Comparison of ENCODE assay signal across 1 fruit fly cellular context in the genomic region with DNA sequence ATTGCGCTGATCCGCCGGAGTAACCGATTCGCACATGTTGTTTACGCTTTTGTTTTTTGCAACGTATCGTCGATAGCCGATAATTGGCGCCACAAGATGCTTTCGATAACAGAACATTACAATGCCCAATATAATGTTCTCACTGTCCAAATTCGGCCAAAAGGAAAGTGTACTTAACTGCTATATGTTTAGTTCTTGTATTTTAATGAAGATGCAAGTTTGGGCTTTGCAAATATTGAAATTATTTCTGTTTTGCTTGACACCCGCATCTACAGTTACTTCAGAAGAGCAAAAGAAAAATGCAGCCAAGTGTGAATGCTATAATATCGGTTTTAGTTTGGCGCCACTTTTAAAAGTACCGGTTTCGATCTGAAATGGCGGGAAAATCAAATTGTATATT.
TF ChIP-seq lines count a peak whose summit lies in the region.

No protein-coding gene starts in this region.

TF ChIP-seq in whole organism, embryonic, 481 proteins besides CTCF, POLR2A, EP300 and RAD21 (continued from another document and continues in another):
- no peak for TF ChIP-seq prd (optimal IDR thresholded peaks at IDR 0.05; lab: Kevin White, UChicago)
- TF ChIP-seq prd (GFP tag; IDR thresholded peaks at IDR 0.05; lab: Robert Waterston, UW), result peak; percentile 88
- peak; percentile 92 for TF ChIP-seq ems (GFP tag; optimal IDR thresholded peaks at IDR 0.05; lab: Kevin White, UChicago)
- no peak for TF ChIP-seq yki (optimal IDR thresholded peaks at IDR 0.05; lab: Kevin White, UChicago)
- peak; percentile 79 for TF ChIP-seq Gug (GFP tag; IDR thresholded peaks at IDR 0.05; lab: Robert Waterston, UW)
- TF ChIP-seq YL-1 (GFP tag; optimal IDR thresholded peaks at IDR 0.05; lab: Kevin White, UChicago), result peak; percentile 46
- peak; percentile 11; the same call in 1 of the 2 replicates for TF ChIP-seq ato (GFP tag; IDR thresholded peaks at IDR 0.05; lab: Robert Waterston, UW; ENCODE audit: partially characterized antibody)
- TF ChIP-seq CG7839 (tag; optimal IDR thresholded peaks at IDR 0.05; lab: Kevin White, UChicago), result peak; percentile 95
- TF ChIP-seq CG11723 (GFP tag; optimal IDR thresholded peaks at IDR 0.05; lab: Kevin White, UChicago), result peak; percentile 82
- TF ChIP-seq B-H2 (GFP tag; optimal IDR thresholded peaks at IDR 0.05; lab: Kevin White, UChicago), result peak; percentile 94
- peak; percentile 91 for TF ChIP-seq CG14710 (tag; optimal IDR thresholded peaks at IDR 0.05; lab: Kevin White, UChicago)
- TF ChIP-seq GATAe (GFP tag; conservative IDR thresholded peaks at IDR 0.05; lab: Robert Waterston, UW), result no peak; the same call in 1 of the 2 replicates
- peak; percentile 94 for TF ChIP-seq CG13894 (tag; optimal IDR thresholded peaks at IDR 0.05; lab: Kevin White, UChicago)
- TF ChIP-seq ind (GFP tag; optimal IDR thresholded peaks at IDR 0.05; lab: Kevin White, UChicago), result peak; percentile 95
- peak; percentile 85 for TF ChIP-seq CG12744 (GFP tag; optimal IDR thresholded peaks at IDR 0.05; lab: Kevin White, UChicago)
- TF ChIP-seq grn (GFP tag; optimal IDR thresholded peaks at IDR 0.05; lab: Kevin White, UChicago), result peak; percentile 30
- peak; percentile 75 for TF ChIP-seq CG33557 (GFP tag; optimal IDR thresholded peaks at IDR 0.05; lab: Kevin White, UChicago)
- TF ChIP-seq CG31365 (tag; optimal IDR thresholded peaks at IDR 0.05; lab: Kevin White, UChicago), result peak; percentile 75
- TF ChIP-seq gem (tag; optimal IDR thresholded peaks at IDR 0.05; lab: Kevin White, UChicago), result peak; percentile 95
- no peak for TF ChIP-seq pros (GFP tag; optimal IDR thresholded peaks at IDR 0.05; lab: Kevin White, UChicago)
- peak; percentile 95 for TF ChIP-seq row (GFP tag; IDR thresholded peaks at IDR 0.05; lab: Robert Waterston, UW)
- TF ChIP-seq chn (GFP tag; optimal IDR thresholded peaks at IDR 0.05; lab: Kevin White, UChicago), result peak; percentile 92
- TF ChIP-seq Hsf (GFP tag; optimal IDR thresholded peaks at IDR 0.05; lab: Kevin White, UChicago), result peak; percentile 89
- peak; percentile 84 for TF ChIP-seq CG18764 (GFP tag; optimal IDR thresholded peaks at IDR 0.05; lab: Kevin White, UChicago)
- TF ChIP-seq Ravus (GFP tag; IDR thresholded peaks at IDR 0.05; lab: Robert Waterston, UW), result peak; percentile 53
- TF ChIP-seq Lpt (GFP tag; optimal IDR thresholded peaks at IDR 0.05; lab: Kevin White, UChicago), result no peak
- TF ChIP-seq sens (GFP tag; lab: Kevin White, UChicago), result peak; percentile 98
- TF ChIP-seq HLH54F (GFP tag; optimal IDR thresholded peaks at IDR 0.05; lab: Kevin White, UChicago), result peak; percentile 93
- TF ChIP-seq Sry-δ (GFP tag; optimal IDR thresholded peaks at IDR 0.05; lab: Kevin White, UChicago), result peak; percentile 76
- TF ChIP-seq CG17802 (tag; optimal IDR thresholded peaks at IDR 0.05; lab: Kevin White, UChicago), result peak; percentile 91
- peak; percentile 86 for TF ChIP-seq CG9727 (GFP tag; optimal IDR thresholded peaks at IDR 0.05; lab: Kevin White, UChicago)
- TF ChIP-seq kay (GFP tag; optimal IDR thresholded peaks at IDR 0.05; lab: Kevin White, UChicago), result peak; percentile 82
- no peak for TF ChIP-seq CG7745 (tag; optimal IDR thresholded peaks at IDR 0.05; lab: Kevin White, UChicago)
- TF ChIP-seq mirr (GFP tag; optimal IDR thresholded peaks at IDR 0.05; lab: Kevin White, UChicago), result peak; percentile 93
- TF ChIP-seq CG14667 (GFP tag; IDR thresholded peaks at IDR 0.05; lab: Robert Waterston, UW), result peak; percentile 78
- TF ChIP-seq Six4 (GFP tag; optimal IDR thresholded peaks at IDR 0.05; lab: Kevin White, UChicago), result peak; percentile 86
- TF ChIP-seq CG1233 (GFP tag; optimal IDR thresholded peaks at IDR 0.05; lab: Kevin White, UChicago), result peak; percentile 88
- TF ChIP-seq Poxn (GFP tag; IDR thresholded peaks at IDR 0.05; lab: Robert Waterston, UW), result peak; percentile 43; the same call in 1 of the 2 replicates
- no peak for TF ChIP-seq Doc2 (GFP tag; IDR thresholded peaks at IDR 0.05; lab: Robert Waterston, UW)
- peak; percentile 86 for TF ChIP-seq Ets97D (GFP tag; optimal IDR thresholded peaks at IDR 0.05; lab: Kevin White, UChicago)
- TF ChIP-seq wdn (GFP tag; IDR thresholded peaks at IDR 0.05; lab: Robert Waterston, UW), result peak; percentile 72
- peak; percentile 68 for TF ChIP-seq da (GFP tag; optimal IDR thresholded peaks at IDR 0.05; lab: Kevin White, UChicago)
- peak; percentile 90 for TF ChIP-seq CG2116 (GFP tag; optimal IDR thresholded peaks at IDR 0.05; lab: Kevin White, UChicago)
- TF ChIP-seq Atf-2 (GFP tag; optimal IDR thresholded peaks at IDR 0.05; lab: Kevin White, UChicago), result peak; percentile 90
- peak; percentile 92 for TF ChIP-seq CG2712 (tag; optimal IDR thresholded peaks at IDR 0.05; lab: Kevin White, UChicago)
- peak; percentile 85 for TF ChIP-seq CG7372 (GFP tag; IDR thresholded peaks at IDR 0.05; lab: Robert Waterston, UW)
- peak; percentile 92 for TF ChIP-seq CG15269 (tag; optimal IDR thresholded peaks at IDR 0.05; lab: Kevin White, UChicago)
- peak; percentile 92 for TF ChIP-seq dmrt99B (tag; optimal IDR thresholded peaks at IDR 0.05; lab: Kevin White, UChicago)
- TF ChIP-seq h (optimal IDR thresholded peaks at IDR 0.05; lab: Kevin White, UChicago), result no peak
- TF ChIP-seq lilli (GFP tag; optimal IDR thresholded peaks at IDR 0.05; lab: Kevin White, UChicago), result peak; percentile 96
- TF ChIP-seq CG3281 (GFP tag; optimal IDR thresholded peaks at IDR 0.05; lab: Kevin White, UChicago), result peak; percentile 91
- peak; percentile 41; the same call in 1 of the 2 replicates for TF ChIP-seq Bgb (GFP tag; IDR thresholded peaks at IDR 0.05; lab: Robert Waterston, UW; ENCODE audit: partially characterized antibody)
- peak; percentile 82 for TF ChIP-seq Hr3 (GFP tag; optimal IDR thresholded peaks at IDR 0.05; lab: Kevin White, UChicago)
- TF ChIP-seq CG10565 (GFP tag; optimal IDR thresholded peaks at IDR 0.05; lab: Kevin White, UChicago), result peak; percentile 82
- TF ChIP-seq MESR4 (GFP tag; optimal IDR thresholded peaks at IDR 0.05; lab: Kevin White, UChicago), result peak; percentile 30
- peak; percentile 91 for TF ChIP-seq pb (GFP tag; optimal IDR thresholded peaks at IDR 0.05; lab: Kevin White, UChicago)
- peak; percentile 80 for TF ChIP-seq ap (GFP tag; IDR thresholded peaks at IDR 0.05; lab: Robert Waterston, UW)
- TF ChIP-seq Sox102F (GFP tag; optimal IDR thresholded peaks at IDR 0.05; lab: Kevin White, UChicago), result peak; percentile 91
- TF ChIP-seq CG4617 (GFP tag; optimal IDR thresholded peaks at IDR 0.05; lab: Kevin White, UChicago; ENCODE audit: borderline replicate concordance), result peak; percentile 76
- TF ChIP-seq CG16863 (GFP tag; optimal IDR thresholded peaks at IDR 0.05; lab: Kevin White, UChicago), result peak; percentile 87
- peak; percentile 83 for TF ChIP-seq zfh1 (GFP tag; IDR thresholded peaks at IDR 0.05; lab: Robert Waterston, UW)
- TF ChIP-seq Elba2 (GFP tag; optimal IDR thresholded peaks at IDR 0.05; lab: Kevin White, UChicago), result no peak
- TF ChIP-seq CG6689 (GFP tag; IDR thresholded peaks at IDR 0.05; lab: Robert Waterston, UW), result peak; percentile 91
- peak; percentile 79; the same call in 2 of the 3 replicates for TF ChIP-seq CG6175 (GFP tag; IDR thresholded peaks at IDR 0.05; lab: Robert Waterston, UW)
- TF ChIP-seq tup (GFP tag; optimal IDR thresholded peaks at IDR 0.05; lab: Kevin White, UChicago), result peak; percentile 69
- TF ChIP-seq abd-A (tag; optimal IDR thresholded peaks at IDR 0.05; lab: Kevin White, UChicago), result peak; percentile 74
- peak; percentile 91 for TF ChIP-seq CG10147 (GFP tag; optimal IDR thresholded peaks at IDR 0.05; lab: Kevin White, UChicago)
- peak; percentile 75; the same call in 1 of the 2 replicates for TF ChIP-seq danr (GFP tag; IDR thresholded peaks at IDR 0.05; lab: Robert Waterston, UW)
- TF ChIP-seq lola (GFP tag; optimal IDR thresholded peaks at IDR 0.05; lab: Kevin White, UChicago), result peak in 2 of 3 experiments; percentile 86 to 99
- TF ChIP-seq CG11695 (GFP tag; IDR thresholded peaks at IDR 0.05; lab: Robert Waterston, UW), result peak; percentile 83
- peak; percentile 77 for TF ChIP-seq NFAT (GFP tag; IDR thresholded peaks at IDR 0.05; lab: Robert Waterston, UW)
- peak; percentile 75 for TF ChIP-seq CG4282 (GFP tag; optimal IDR thresholded peaks at IDR 0.05; lab: Kevin White, UChicago)
- peak; percentile 92 for TF ChIP-seq Oli (tag; optimal IDR thresholded peaks at IDR 0.05; lab: Kevin White, UChicago)
- no peak for TF ChIP-seq hbn (GFP tag; IDR thresholded peaks at IDR 0.05; lab: Robert Waterston, UW; ENCODE audit: partially characterized antibody)
- peak; percentile 59 for TF ChIP-seq CG6254 (GFP tag; optimal IDR thresholded peaks at IDR 0.05; lab: Kevin White, UChicago)
- no peak for TF ChIP-seq CG2129 (GFP tag; IDR thresholded peaks at IDR 0.05; lab: Robert Waterston, UW; ENCODE audit: partially characterized antibody)
- no peak for TF ChIP-seq Tbp (GFP tag; optimal IDR thresholded peaks at IDR 0.05; lab: Kevin White, UChicago)
- TF ChIP-seq sr (GFP tag; IDR thresholded peaks at IDR 0.05; lab: Robert Waterston, UW), result peak; percentile 10; the same call in 1 of the 3 replicates
- TF ChIP-seq tx (GFP tag; optimal IDR thresholded peaks at IDR 0.05; lab: Kevin White, UChicago), result peak; percentile 92
- TF ChIP-seq CG3065 (GFP tag; optimal IDR thresholded peaks at IDR 0.05; lab: Kevin White, UChicago), result peak; percentile 62
- TF ChIP-seq dimm (GFP tag; IDR thresholded peaks at IDR 0.05; lab: Robert Waterston, UW), result peak; percentile 66
- TF ChIP-seq sqz (GFP tag; optimal IDR thresholded peaks at IDR 0.05; lab: Kevin White, UChicago), result peak; percentile 79
- peak; percentile 87 for TF ChIP-seq CG9932 (GFP tag; IDR thresholded peaks at IDR 0.05; lab: Robert Waterston, UW)
- peak; percentile 64 for TF ChIP-seq run (tag; optimal IDR thresholded peaks at IDR 0.05; lab: Kevin White, UChicago)
- TF ChIP-seq gsb-n (tag; optimal IDR thresholded peaks at IDR 0.05; lab: Kevin White, UChicago), result peak; percentile 71
- TF ChIP-seq Kr (GFP tag; optimal IDR thresholded peaks at IDR 0.05; lab: Kevin White, UChicago), result no peak
- TF ChIP-seq ken (GFP tag; IDR thresholded peaks at IDR 0.05; lab: Robert Waterston, UW), result peak; percentile 84
- TF ChIP-seq CG10431 (GFP tag; optimal IDR thresholded peaks at IDR 0.05; lab: Kevin White, UChicago), result peak; percentile 64
- TF ChIP-seq shn (GFP tag; optimal IDR thresholded peaks at IDR 0.05; lab: Kevin White, UChicago), result peak; percentile 90
- peak; percentile 64 for TF ChIP-seq Nf-YA (GFP tag; IDR thresholded peaks at IDR 0.05; lab: Robert Waterston, UW)
- TF ChIP-seq CG13775 (GFP tag; optimal IDR thresholded peaks at IDR 0.05; lab: Kevin White, UChicago), result peak; percentile 86
- TF ChIP-seq CG34224 (GFP tag; IDR thresholded peaks at IDR 0.05; lab: Robert Waterston, UW; ENCODE audit: partially characterized antibody), result 0 out of 3 replicates have a peak, but pooled peaks have one; percentile 35
- peak; percentile 83 for TF ChIP-seq CG15011 (GFP tag; optimal IDR thresholded peaks at IDR 0.05; lab: Kevin White, UChicago)
- TF ChIP-seq D19B (GFP tag; optimal IDR thresholded peaks at IDR 0.05; lab: Kevin White, UChicago), result peak; percentile 83
- TF ChIP-seq Awh (GFP tag; IDR thresholded peaks at IDR 0.05; lab: Robert Waterston, UW), result peak; percentile 81
- peak; percentile 93 for TF ChIP-seq vvl (GFP tag; IDR thresholded peaks at IDR 0.05; lab: Robert Waterston, UW)
- TF ChIP-seq CG15601 (tag; optimal IDR thresholded peaks at IDR 0.05; lab: Kevin White, UChicago), result peak; percentile 84
- TF ChIP-seq dati (GFP tag; IDR thresholded peaks at IDR 0.05; lab: Robert Waterston, UW), result 0 out of 2 replicates have a peak, but pooled peaks have one; percentile 37
- peak; percentile 81 for TF ChIP-seq Bdp1 (GFP tag; optimal IDR thresholded peaks at IDR 0.05; lab: Kevin White, UChicago)
- peak; percentile 94 for TF ChIP-seq dpn (GFP tag; optimal IDR thresholded peaks at IDR 0.05; lab: Kevin White, UChicago)
- TF ChIP-seq CG17328 (GFP tag; IDR thresholded peaks at IDR 0.05; lab: Robert Waterston, UW), result peak; percentile 90
- peak; percentile 83 for TF ChIP-seq onecut (GFP tag; IDR thresholded peaks at IDR 0.05; lab: Robert Waterston, UW)
- TF ChIP-seq crol (GFP tag; IDR thresholded peaks at IDR 0.05; lab: Robert Waterston, UW), result no peak
- peak; percentile 68 for TF ChIP-seq CG6272 (GFP tag; IDR thresholded peaks at IDR 0.05; lab: Robert Waterston, UW)
- peak; percentile 84 for TF ChIP-seq H2.0 (GFP tag; IDR thresholded peaks at IDR 0.05; lab: Robert Waterston, UW)
- TF ChIP-seq ERR (GFP tag; optimal IDR thresholded peaks at IDR 0.05; lab: Kevin White, UChicago), result peak; percentile 93
- no peak for TF ChIP-seq Doc3 (GFP tag; IDR thresholded peaks at IDR 0.05; lab: Robert Waterston, UW; ENCODE audit: partially characterized antibody)
- peak; percentile 92 for TF ChIP-seq CG7786 (GFP tag; optimal IDR thresholded peaks at IDR 0.05; lab: Kevin White, UChicago)
- TF ChIP-seq HmgD (GFP tag; optimal IDR thresholded peaks at IDR 0.05; lab: Kevin White, UChicago), result peak; percentile 84
- peak; percentile 80 for TF ChIP-seq ttk (GFP tag; IDR thresholded peaks at IDR 0.05; lab: Robert Waterston, UW)
- TF ChIP-seq fd64A (GFP tag; optimal IDR thresholded peaks at IDR 0.05; lab: Kevin White, UChicago), result peak; percentile 58
- TF ChIP-seq HmgZ (tag; optimal IDR thresholded peaks at IDR 0.05; lab: Kevin White, UChicago), result peak; percentile 95
- TF ChIP-seq CG9609 (GFP tag; optimal IDR thresholded peaks at IDR 0.05; lab: Kevin White, UChicago), result peak; percentile 93
- TF ChIP-seq lov (optimal IDR thresholded peaks at IDR 0.05; lab: Kevin White, UChicago), result no peak
- TF ChIP-seq lov (GFP tag; IDR thresholded peaks at IDR 0.05; lab: Robert Waterston, UW), result peak; percentile 43; the same call in 1 of the 3 replicates
- TF ChIP-seq NC2α (GFP tag; optimal IDR thresholded peaks at IDR 0.05; lab: Kevin White, UChicago), result peak; percentile 71
- TF ChIP-seq grau (tag; optimal IDR thresholded peaks at IDR 0.05; lab: Kevin White, UChicago), result peak; percentile 93
- peak; percentile 89 for TF ChIP-seq CG17186 (GFP tag; optimal IDR thresholded peaks at IDR 0.05; lab: Kevin White, UChicago)
- TF ChIP-seq klu (GFP tag; IDR thresholded peaks at IDR 0.05; lab: Robert Waterston, UW), result peak; percentile 71
- TF ChIP-seq CG8765 (GFP tag; IDR thresholded peaks at IDR 0.05; lab: Robert Waterston, UW), result peak; percentile 67
- TF ChIP-seq CG11398 (GFP tag; optimal IDR thresholded peaks at IDR 0.05; lab: Kevin White, UChicago), result peak; percentile 89
- peak; percentile 71 for TF ChIP-seq CG6654 (GFP tag; optimal IDR thresholded peaks at IDR 0.05; lab: Kevin White, UChicago)
- peak; percentile 1 for TF ChIP-seq Hand (GFP tag; optimal IDR thresholded peaks at IDR 0.05; lab: Kevin White, UChicago)
- TF ChIP-seq Lim3 (GFP tag; IDR thresholded peaks at IDR 0.05; lab: Robert Waterston, UW), result 0 out of 2 replicates have a peak, but pooled peaks have one; percentile 38
- TF ChIP-seq gt (GFP tag; IDR thresholded peaks at IDR 0.05; lab: Robert Waterston, UW), result peak; percentile 58
